Worm (Caenorhabditis elegans) whole organism, L3 larva: ENCODE measurements around the gene vps-11.

Experiments
- ama-1 ChIP-seq: fragments of 150-350 bp; optimal IDR thresholded peaks from 2 replicates; lab custom pipeline; 2018
- ceh-16 ChIP-seq: sonication (generic microtip); optimal IDR thresholded peaks from 2 replicates; lab custom pipeline; 2017; ENCODE audit warnings: missing biosample characterization, missing genetic modification characterization
- ceh-28 ChIP-seq: fragments of 150-350 bp; optimal IDR thresholded peaks from 2 replicates; lab custom pipeline; 2014; ENCODE audit warnings: missing biosample characterization, missing genetic modification reagents, missing genetic modification characterization
- ceh-9 ChIP-seq: sonication (generic microtip); optimal IDR thresholded peaks from 2 replicates; lab custom pipeline; 2018; ENCODE audit warnings: missing biosample characterization, missing genetic modification characterization
- daf-12 ChIP-seq: fragments of 150-350 bp; optimal IDR thresholded peaks from 2 replicates; lab custom pipeline; 2014; ENCODE audit warnings: missing biosample characterization, missing genetic modification reagents, missing genetic modification characterization
- egl-27 ChIP-seq: sonication (generic microtip); optimal IDR thresholded peaks from 4 replicates; lab custom pipeline; 2017; ENCODE audit warnings: missing biosample characterization, missing genetic modification reagents, missing genetic modification characterization
- egl-5 ChIP-seq: fragments of 150-350 bp; optimal IDR thresholded peaks from 2 replicates; lab custom pipeline; 2017; ENCODE audit warnings: missing biosample characterization, missing genetic modification reagents, missing genetic modification characterization, inconsistent platforms
- elt-2 ChIP-seq: sonication (generic microtip); optimal IDR thresholded peaks from 2 replicates; lab custom pipeline; 2016; ENCODE audit warnings: missing genetic modification reagents, mild to moderate bottlenecking, missing genetic modification characterization, missing compliant biosample characterization
- eor-1 ChIP-seq, 2 experiments: fragments of 150-350 bp; optimal IDR thresholded peaks; 2 replicates each; lab custom pipeline; 2014 to 2018; ENCODE audit warnings: missing biosample characterization in 2 of 2, missing genetic modification characterization in 2 of 2
- fos-1 ChIP-seq: fragments of 150-350 bp; optimal IDR thresholded peaks from 2 replicates; lab custom pipeline; 2014; ENCODE audit warnings: missing biosample characterization, missing genetic modification characterization
- hmg-11 ChIP-seq: sonication (generic microtip); optimal IDR thresholded peaks from 2 replicates; lab custom pipeline; 2016; ENCODE audit warnings: missing genetic modification characterization, missing compliant biosample characterization
- jun-1 ChIP-seq: fragments of 150-350 bp; optimal IDR thresholded peaks from 2 replicates; lab custom pipeline; 2014; ENCODE audit warnings: missing biosample characterization, missing genetic modification reagents, missing genetic modification characterization
- lin-15B ChIP-seq: fragments of 150-350 bp; optimal IDR thresholded peaks from 2 replicates; lab custom pipeline; 2014; ENCODE audit warnings: missing biosample characterization, missing genetic modification characterization
- lin-39 ChIP-seq: fragments of 150-350 bp; optimal IDR thresholded peaks from 2 replicates; lab custom pipeline; 2018; ENCODE audit warnings: missing biosample characterization, missing genetic modification reagents, missing genetic modification characterization
- mml-1 ChIP-seq: fragments of 150-350 bp; sonication (generic microtip); optimal IDR thresholded peaks from 3 replicates; lab custom pipeline; 2014; ENCODE audit warnings: missing biosample characterization, missing genetic modification characterization
- nfya-1 ChIP-seq: sonication (generic microtip); optimal IDR thresholded peaks from 2 replicates; lab custom pipeline; 2017; ENCODE audit warnings: missing genetic modification characterization, mild to moderate bottlenecking, missing compliant biosample characterization, antibody characterized with exemption, moderate library complexity; ENCODE audit not compliant: insufficient read depth
- nhr-12 ChIP-seq: fragments of 150-350 bp; optimal IDR thresholded peaks from 2 replicates; lab custom pipeline; 2014; ENCODE audit warnings: missing biosample characterization, missing genetic modification characterization
- nhr-23 ChIP-seq: fragments of 150-350 bp; optimal IDR thresholded peaks from 2 replicates; lab custom pipeline; 2014; ENCODE audit warnings: missing biosample characterization, missing genetic modification reagents, missing genetic modification characterization
- nhr-237 ChIP-seq: fragments of 150-350 bp; optimal IDR thresholded peaks from 2 replicates; lab custom pipeline; 2014; ENCODE audit warnings: missing biosample characterization, missing genetic modification characterization
- nhr-25 ChIP-seq: sonication (generic microtip); optimal IDR thresholded peaks from 2 replicates; lab custom pipeline; 2017; ENCODE audit warnings: missing biosample characterization, missing genetic modification characterization
- nhr-28 ChIP-seq: fragments of 150-350 bp; optimal IDR thresholded peaks from 2 replicates; lab custom pipeline; 2014; ENCODE audit warnings: missing biosample characterization, missing genetic modification characterization
- nhr-43 ChIP-seq: sonication (generic microtip); optimal IDR thresholded peaks from 2 replicates; lab custom pipeline; 2016; ENCODE audit warnings: mild to moderate bottlenecking, missing genetic modification characterization, missing compliant biosample characterization; ENCODE audit not compliant: poor library complexity, severe bottlenecking
- nhr-76 ChIP-seq: fragments of 150-350 bp; sonication (generic microtip); optimal IDR thresholded peaks from 5 replicates; lab custom pipeline; 2014; ENCODE audit warnings: missing biosample characterization, missing genetic modification characterization
- pha-4 ChIP-seq: fragments of 150-350 bp; optimal IDR thresholded peaks from 2 replicates; lab custom pipeline; 2014; ENCODE audit warnings: missing biosample characterization, missing genetic modification reagents, missing genetic modification characterization
- sea-2 ChIP-seq: fragments of 150-350 bp; sonication (generic microtip); optimal IDR thresholded peaks from 4 replicates; lab custom pipeline; 2014; ENCODE audit warnings: missing biosample characterization, missing genetic modification reagents, missing genetic modification characterization
- skn-1 ChIP-seq: fragments of 150-350 bp; optimal IDR thresholded peaks from 2 replicates; lab custom pipeline; 2014; ENCODE audit warnings: missing biosample characterization, missing genetic modification characterization
- snpc-4 ChIP-seq: fragments of 150-350 bp; optimal IDR thresholded peaks from 2 replicates; lab custom pipeline; 2014; ENCODE audit warnings: missing biosample characterization, missing genetic modification characterization
- tbx-2 ChIP-seq: sonication (generic microtip); optimal IDR thresholded peaks from 2 replicates; lab custom pipeline; 2016; ENCODE audit warnings: mild to moderate bottlenecking, missing genetic modification characterization, missing compliant biosample characterization
- unc-39 ChIP-seq: sonication (generic microtip); optimal IDR thresholded peaks from 4 replicates; lab custom pipeline; 2017; ENCODE audit warnings: missing biosample characterization, missing genetic modification characterization
- unc-62 ChIP-seq: fragments of 150-350 bp; sonication (generic microtip); optimal IDR thresholded peaks from 4 replicates; lab custom pipeline; 2014; ENCODE audit warnings: missing biosample characterization, missing genetic modification reagents, missing genetic modification characterization
- zag-1 ChIP-seq: fragments of 150-350 bp; optimal IDR thresholded peaks from 2 replicates; lab custom pipeline; 2014; ENCODE audit warnings: missing biosample characterization, missing genetic modification characterization
- ztf-11 ChIP-seq: fragments of 150-350 bp; optimal IDR thresholded peaks from 2 replicates; lab custom pipeline; 2014; ENCODE audit warnings: missing biosample characterization, missing genetic modification characterization
- ztf-4 ChIP-seq: fragments of 150-350 bp; optimal IDR thresholded peaks from 2 replicates; lab custom pipeline; 2014; ENCODE audit warnings: missing biosample characterization, missing genetic modification characterization

The vps-11 gene

ce11 chrII:10824046-10824445 lies 30.8 kb upstream of the vps-11 start, which contains the start of the genes R06F6.12 and mix-1 (continued):
- no peak for TF ChIP-seq ceh-9 (tag; lab: Kevin White, UChicago)
- peak; percentile 75 for TF ChIP-seq hmg-11 (tag; lab: Kevin White, UChicago)
- no peak for TF ChIP-seq nhr-76 (tag; lab: Kevin White, UChicago)
- no peak for TF ChIP-seq daf-12
- no peak for TF ChIP-seq snpc-4

ce11 chrII:10820679-10821078 lies 27.4 kb upstream of the vps-11 start, which contains the start of gene ech-4:
ech-4 (plus strand) TSS chrII:10821031.
- peak; percentile 3 for TF ChIP-seq jun-1
- TF ChIP-seq pha-4 (tag; lab: Kevin White, UChicago), result peak; percentile 11
- TF ChIP-seq unc-62 (GFP tag; lab: Kevin White, UChicago), result no peak
- peak; percentile 47 for TF ChIP-seq elt-2 (tag; lab: Kevin White, UChicago)
- no peak for TF ChIP-seq unc-39

ce11 chrII:10819928-10820423 lies 26.7 kb upstream of the vps-11 start, which contains the start of gene R06F6.8:
R06F6.8 (minus strand) TSS chrII:10819978.
- TF ChIP-seq lin-15B (peak; percentile 50), snpc-4 (peak; percentile 20), lin-39 (tag; lab: Kevin White, UChicago) (peak; percentile 19), ceh-16 (tag; lab: Kevin White, UChicago) (no peak), pha-4 (tag; lab: Kevin White, UChicago) (peak; percentile 32), nfya-1 (peak; percentile 47)

ce11 chrII:10810690-10811089 lies 17.4 kb upstream of the vps-11 start, which contains the start of gene msrp-7:
msrp-7 (plus strand) TSS chrII:10810990.
- TF ChIP-seq nfya-1, result no peak
- no peak for TF ChIP-seq nhr-43 (tag; lab: Kevin White, UChicago)
- no peak for TF ChIP-seq sea-2 (GFP tag; lab: Kevin White, UChicago)
- TF ChIP-seq ztf-11, result no peak
- TF ChIP-seq tbx-2 (tag; lab: Kevin White, UChicago), result no peak
- TF ChIP-seq ama-1, result no peak
- TF ChIP-seq ztf-4 (tag; lab: Kevin White, UChicago), result no peak
- no peak for TF ChIP-seq eor-1 (tag; optimal IDR thresholded peaks at IDR 0.05; lab: Kevin White, UChicago)
- no peak for TF ChIP-seq lin-39 (tag; lab: Kevin White, UChicago)
- no peak for TF ChIP-seq egl-5 (tag; lab: Kevin White, UChicago)
- no peak for TF ChIP-seq mml-1 (tag; lab: Kevin White, UChicago)
- TF ChIP-seq nhr-25 (tag; lab: Kevin White, UChicago), result no peak
- TF ChIP-seq nhr-23 (tag; lab: Kevin White, UChicago), result no peak
- TF ChIP-seq zag-1, result no peak

- TF ChIP-seq ceh-28 (tag; lab: Kevin White, UChicago), result no peak
- TF ChIP-seq ztf-11, result no peak
- no peak for TF ChIP-seq nfya-1
- TF ChIP-seq nhr-25 (tag; lab: Kevin White, UChicago), result no peak
- no peak for TF ChIP-seq jun-1
- TF ChIP-seq mml-1 (tag; lab: Kevin White, UChicago), result no peak
- no peak for TF ChIP-seq egl-27 (tag; lab: Kevin White, UChicago)
- TF ChIP-seq fos-1 (tag; lab: Kevin White, UChicago), result no peak
- TF ChIP-seq ama-1, result no peak
- TF ChIP-seq tbx-2 (tag; lab: Kevin White, UChicago), result no peak
- no peak for TF ChIP-seq nhr-12 (tag; lab: Kevin White, UChicago)
- TF ChIP-seq unc-39, result no peak
- TF ChIP-seq nhr-28 (tag; lab: Kevin White, UChicago), result no peak
- TF ChIP-seq skn-1, result no peak
- no peak for TF ChIP-seq nhr-237
- TF ChIP-seq nhr-43 (tag; lab: Kevin White, UChicago), result no peak
- TF ChIP-seq nhr-23 (tag; lab: Kevin White, UChicago), result no peak
These were observed 15.5 kb upstream of the vps-11 start, which contains the start of gene R06F6.14 for ce11 chrII:10808708-10809343. R06F6.14 (plus strand) TSS chrII:10809293.
